Worm (Caenorhabditis elegans) whole organism, late embryonic: ENCODE measurements around the gene F45E4.6.
A peak's percentile ranks its signal among the peaks of the same experiment; 100 is the strongest.

Source experiments
- K02D7.2 ChIP-seq: sonication (generic microtip); optimal IDR thresholded peaks from 2 replicates; lab custom pipeline; 2017; ENCODE audit warnings: mild to moderate bottlenecking, missing genetic modification characterization, missing compliant biosample characterization
- K09A11.1 ChIP-seq: sonication (generic microtip); optimal IDR thresholded peaks from 2 replicates; lab custom pipeline; 2017; ENCODE audit warnings: antibody characterized with exemption, mild to moderate bottlenecking, missing genetic modification characterization, missing compliant biosample characterization; ENCODE audit not compliant: insufficient read depth
- T23F11.4 ChIP-seq: fragments of 200-800 bp; sonication (Bioruptor generic); optimal IDR thresholded peaks from 2 replicates; lab custom pipeline; 2018; ENCODE audit warnings: mild to moderate bottlenecking, missing genetic modification characterization, missing compliant biosample characterization
- ahr-1 ChIP-seq: sonication (generic microtip); optimal IDR thresholded peaks from 2 replicates; lab custom pipeline; 2016; ENCODE audit warnings: missing genetic modification characterization, missing compliant biosample characterization
- ceh-18 ChIP-seq: sonication (generic microtip); optimal IDR thresholded peaks from 2 replicates; lab custom pipeline; 2016; ENCODE audit warnings: missing genetic modification characterization, missing compliant biosample characterization
- ceh-19 ChIP-seq: fragments of 200-800 bp; sonication (Bioruptor generic); optimal IDR thresholded peaks from 2 replicates; lab custom pipeline; 2018; ENCODE audit warnings: mild to moderate bottlenecking, missing genetic modification characterization, missing compliant biosample characterization
- ceh-2 ChIP-seq: sonication (generic microtip); optimal IDR thresholded peaks from 2 replicates; lab custom pipeline; 2016; ENCODE audit warnings: missing genotype, missing genetic modification characterization, missing compliant biosample characterization
- ceh-22 ChIP-seq: sonication (generic microtip); optimal IDR thresholded peaks from 2 replicates; lab custom pipeline; 2017; ENCODE audit warnings: missing biosample characterization, missing genetic modification characterization
- ceh-24 ChIP-seq: sonication (generic microtip); optimal IDR thresholded peaks from 2 replicates; lab custom pipeline; 2016; ENCODE audit warnings: mild to moderate bottlenecking, missing genetic modification characterization, missing compliant biosample characterization
- ceh-30 ChIP-seq: fragments of 150-350 bp; optimal IDR thresholded peaks from 2 replicates; lab custom pipeline; 2014; ENCODE audit warnings: missing biosample characterization, missing genetic modification characterization
- ceh-31 ChIP-seq: sonication (generic microtip); optimal IDR thresholded peaks from 2 replicates; lab custom pipeline; 2016; ENCODE audit warnings: missing genetic modification characterization, missing compliant biosample characterization
- ceh-34 ChIP-seq: sonication (generic microtip); optimal IDR thresholded peaks from 2 replicates; lab custom pipeline; 2016; ENCODE audit warnings: mild to moderate bottlenecking, missing genetic modification characterization, missing compliant biosample characterization
- ceh-45 ChIP-seq: fragments of 200-800 bp; sonication (Bioruptor generic); IDR thresholded peaks from 2 replicates; pipeline ENCODE4 v1.3.6; 2022; ENCODE audit warnings: missing genetic modification reagents, missing genetic modification characterization, missing compliant biosample characterization
- ceh-48 ChIP-seq: sonication (generic microtip); optimal IDR thresholded peaks from 2 replicates; lab custom pipeline; 2016; ENCODE audit warnings: missing genetic modification characterization, inconsistent platforms, missing compliant biosample characterization
- ceh-9 ChIP-seq: sonication (generic microtip); optimal IDR thresholded peaks from 2 replicates; lab custom pipeline; 2016; ENCODE audit warnings: mild to moderate bottlenecking, missing genetic modification characterization, inconsistent platforms, missing compliant biosample characterization
- dve-1 ChIP-seq: sonication (generic microtip); optimal IDR thresholded peaks from 2 replicates; lab custom pipeline; 2017; ENCODE audit warnings: antibody characterized with exemption, mild to moderate bottlenecking, missing genetic modification characterization, missing compliant biosample characterization
- elt-2 ChIP-seq: sonication (generic microtip); optimal IDR thresholded peaks from 2 replicates; lab custom pipeline; 2016; ENCODE audit warnings: missing genetic modification reagents, missing genetic modification characterization, missing compliant biosample characterization
- ets-4 ChIP-seq: sonication (generic microtip); optimal IDR thresholded peaks from 2 replicates; lab custom pipeline; 2016; ENCODE audit warnings: missing genetic modification characterization, missing compliant biosample characterization
- eyg-1 ChIP-seq: sonication (generic microtip); optimal IDR thresholded peaks from 2 replicates; lab custom pipeline; 2016; ENCODE audit warnings: missing genotype, missing genetic modification characterization, missing compliant biosample characterization
- fkh-10 ChIP-seq: fragments of 150-350 bp; optimal IDR thresholded peaks from 2 replicates; lab custom pipeline; 2014; ENCODE audit warnings: missing biosample characterization, missing genetic modification reagents, missing genetic modification characterization
- hlh-13 ChIP-seq: fragments of 200-800 bp; sonication (Bioruptor generic); optimal IDR thresholded peaks from 2 replicates; lab custom pipeline; 2018; ENCODE audit warnings: mild to moderate bottlenecking, missing genetic modification characterization, missing compliant biosample characterization
- hlh-30 ChIP-seq: sonication (generic microtip); optimal IDR thresholded peaks from 2 replicates; lab custom pipeline; 2017; ENCODE audit warnings: antibody characterized with exemption, missing genetic modification characterization, missing compliant biosample characterization; ENCODE audit not compliant: insufficient read depth
- lin-11 ChIP-seq: fragments of 200-800 bp; sonication (Bioruptor generic); optimal IDR thresholded peaks from 2 replicates; lab custom pipeline; 2018; ENCODE audit warnings: mild to moderate bottlenecking, missing genetic modification characterization, missing compliant biosample characterization
- npax-4 ChIP-seq: sonication (generic microtip); optimal IDR thresholded peaks from 2 replicates; lab custom pipeline; 2016; ENCODE audit warnings: missing genetic modification characterization, missing compliant biosample characterization
- odd-2 ChIP-seq: sonication (generic microtip); optimal IDR thresholded peaks from 2 replicates; lab custom pipeline; 2017; ENCODE audit warnings: antibody characterized with exemption, mild to moderate bottlenecking, missing genetic modification characterization, missing compliant biosample characterization
- pat-9 ChIP-seq: fragments of 200-800 bp; sonication (Bioruptor generic); optimal IDR thresholded peaks from 2 replicates; lab custom pipeline; 2018; ENCODE audit warnings: mild to moderate bottlenecking, missing genetic modification characterization, moderate library complexity, missing compliant biosample characterization
- pax-1 ChIP-seq: fragments of 150-350 bp; optimal IDR thresholded peaks from 2 replicates; lab custom pipeline; 2014; ENCODE audit warnings: missing biosample characterization, missing genetic modification characterization
- pha-2 ChIP-seq: sonication (generic microtip); optimal IDR thresholded peaks from 2 replicates; lab custom pipeline; 2017; ENCODE audit warnings: mild to moderate bottlenecking, missing genetic modification characterization, missing compliant biosample characterization
- pros-1 ChIP-seq: fragments of 150-350 bp; optimal IDR thresholded peaks from 2 replicates; lab custom pipeline; 2014; ENCODE audit warnings: missing biosample characterization, missing genetic modification reagents, missing genetic modification characterization
- ref-2 ChIP-seq: sonication (generic microtip); optimal IDR thresholded peaks from 2 replicates; lab custom pipeline; 2016; ENCODE audit warnings: missing genetic modification characterization, missing compliant biosample characterization
- rnt-1 ChIP-seq: sonication (generic microtip); optimal IDR thresholded peaks from 2 replicates; lab custom pipeline; 2016; ENCODE audit warnings: missing genetic modification characterization, missing compliant biosample characterization
- sdc-2 ChIP-seq: sonication (generic microtip); optimal IDR thresholded peaks from 2 replicates; lab custom pipeline; 2016; ENCODE audit warnings: missing genotype, missing genetic modification characterization, missing compliant biosample characterization
- sox-2 ChIP-seq: fragments of 200-800 bp; sonication (Bioruptor generic); IDR thresholded peaks from 2 replicates; pipeline ENCODE4 v1.3.6; 2022; ENCODE audit warnings: missing genetic modification reagents, missing genetic modification characterization, missing compliant biosample characterization
- sox-4 ChIP-seq: sonication (generic microtip); optimal IDR thresholded peaks from 2 replicates; lab custom pipeline; 2017; ENCODE audit warnings: mild to moderate bottlenecking, missing genetic modification characterization, inconsistent platforms, missing compliant biosample characterization
- tbx-7 ChIP-seq: sonication (generic microtip); optimal IDR thresholded peaks from 2 replicates; lab custom pipeline; 2016; ENCODE audit warnings: missing genotype, missing genetic modification characterization, missing compliant biosample characterization
- ttx-3 ChIP-seq: sonication (generic microtip); optimal IDR thresholded peaks from 2 replicates; lab custom pipeline; 2016; ENCODE audit warnings: missing genetic modification reagents, missing genetic modification characterization, missing compliant biosample characterization
- unc-3 ChIP-seq, 2 experiments: fragments of 200-800 bp in 1 of 2; sonication (Bioruptor generic) in 1 of 2; sonication (generic microtip) in 1 of 2; conservative IDR thresholded peaks in 1 of 2; optimal IDR thresholded peaks in 1 of 2; 2 replicates each; pipeline versions ENCODE4 v1.3.6 to Lab custom; 2016 to 2022; ENCODE audit warnings: missing compliant biosample characterization in 2 of 2, missing genetic modification characterization in 2 of 2, missing genetic modification reagents in 1 of 2
- unc-42 ChIP-seq: sonication (generic microtip); optimal IDR thresholded peaks from 2 replicates; lab custom pipeline; 2016; ENCODE audit warnings: missing genotype, missing genetic modification characterization, missing compliant biosample characterization
- unc-55 ChIP-seq: sonication (generic microtip); optimal IDR thresholded peaks from 2 replicates; lab custom pipeline; 2017; ENCODE audit warnings: missing biosample characterization, missing genetic modification reagents, missing genetic modification characterization
- zip-5 ChIP-seq: sonication (generic microtip); optimal IDR thresholded peaks from 2 replicates; lab custom pipeline; 2016; ENCODE audit warnings: missing genetic modification characterization, missing compliant biosample characterization

Gene F45E4.6

DNA sequence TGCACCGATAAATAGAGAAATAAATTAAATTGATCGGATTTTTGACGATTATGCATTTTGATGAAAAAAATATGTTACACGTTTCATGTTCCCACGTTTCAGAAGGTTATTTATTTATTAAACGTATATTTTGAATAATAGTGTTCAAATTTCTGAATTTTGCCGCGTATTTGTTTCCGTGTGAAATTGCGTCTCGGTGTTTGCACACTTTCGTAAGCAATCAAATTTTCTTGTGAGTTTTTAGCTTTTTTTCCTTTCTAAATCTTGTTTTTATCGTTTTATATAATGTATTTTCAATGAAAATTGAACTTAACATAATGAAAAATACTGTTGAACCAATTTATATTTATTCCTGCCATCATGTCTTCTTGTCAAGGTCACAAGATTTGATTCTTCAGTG is at the start of gene F45E4.6:
F45E4.6 (minus strand) TSS at position 14 of the 400 bp plus-strand sequence.
- TF ChIP-seq ceh-48 (tag; lab: Kevin White, UChicago): no peak
- TF ChIP-seq T23F11.4 (GFP tag; lab: Kevin White, UChicago): no peak
- no peak for TF ChIP-seq elt-2
- peak; percentile 60 for TF ChIP-seq unc-42
- TF ChIP-seq eyg-1 (tag; lab: Kevin White, UChicago): no peak
- TF ChIP-seq sox-2 (GFP tag; lab: Robert Waterston, UW): no peak

DNA sequence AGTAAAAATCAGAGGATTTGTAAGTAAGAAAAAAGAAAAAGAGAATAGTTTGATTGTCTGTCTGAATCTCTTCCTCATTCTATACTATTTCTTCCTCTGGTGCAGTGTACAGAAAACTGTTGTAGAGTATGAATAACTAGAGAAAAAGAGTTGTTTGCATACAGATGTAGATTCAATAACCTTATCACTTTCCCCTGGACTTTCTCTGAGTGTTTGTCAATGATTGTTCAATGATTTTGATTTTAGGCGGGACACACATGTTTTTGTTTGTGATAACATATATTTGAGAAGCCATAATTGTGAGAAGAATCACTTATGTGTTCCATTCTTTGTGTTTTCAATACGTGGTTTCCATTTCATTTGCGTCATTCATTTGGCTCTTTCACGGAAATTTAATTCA is 46.8 kb upstream of the F45E4.6 start:
- TF ChIP-seq ceh-2 (tag; lab: Kevin White, UChicago) (no peak), elt-2 (peak; percentile 60)
- TF ChIP-seq, all 69 proteins: peak for 1

DNA sequence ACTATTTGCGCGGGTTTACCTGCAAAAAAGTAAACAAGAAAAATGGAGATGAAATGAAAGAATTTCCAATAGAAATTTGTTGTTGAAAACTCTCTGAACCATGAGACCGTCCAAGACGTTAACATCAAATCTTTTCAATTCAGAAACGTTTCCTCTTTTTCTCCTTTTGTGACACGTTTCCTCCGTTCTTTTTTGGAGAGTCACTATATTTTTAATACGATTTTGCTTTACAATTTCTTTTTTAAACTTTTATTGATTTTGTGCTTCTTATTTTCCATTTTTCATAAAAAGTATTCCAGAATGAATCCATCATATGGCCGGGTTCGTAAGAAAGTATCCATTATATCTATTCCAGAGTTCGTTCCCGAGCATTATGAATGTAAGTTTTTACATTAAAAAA is 42.5 kb upstream of the F45E4.6 start, which contains the start of gene itr-1:
itr-1 (plus strand) TSS at position 301 of the 400 bp plus-strand sequence.
- TF ChIP-seq dve-1 (tag; lab: Kevin White, UChicago): no peak
- TF ChIP-seq rnt-1 (tag; lab: Kevin White, UChicago): no peak
- TF ChIP-seq unc-3 (GFP tag; conservative IDR thresholded peaks at IDR 0.05; lab: Robert Waterston, UW): no peak
- no peak for TF ChIP-seq unc-3 (tag; optimal IDR thresholded peaks at IDR 0.05; lab: Kevin White, UChicago)
- TF ChIP-seq npax-4 (tag; lab: Kevin White, UChicago): no peak
- TF ChIP-seq pha-2 (tag; lab: Kevin White, UChicago): no peak
- no peak for TF ChIP-seq sox-4 (tag; lab: Kevin White, UChicago)
- TF ChIP-seq ceh-22 (tag; lab: Kevin White, UChicago): no peak
- no peak for TF ChIP-seq ceh-24 (tag; lab: Kevin White, UChicago)
- no peak for TF ChIP-seq ceh-30 (tag; lab: Kevin White, UChicago)
- no peak for TF ChIP-seq fkh-10 (GFP tag; lab: Kevin White, UChicago)
- TF ChIP-seq unc-55 (GFP tag; lab: Kevin White, UChicago): no peak
- TF ChIP-seq ceh-31: no peak
- TF ChIP-seq K02D7.2 (tag; lab: Kevin White, UChicago): no peak
- TF ChIP-seq ceh-9 (tag; lab: Kevin White, UChicago): no peak
- no peak for TF ChIP-seq pat-9 (tag; lab: Kevin White, UChicago)
- TF ChIP-seq K09A11.1 (tag; lab: Kevin White, UChicago): no peak
- TF ChIP-seq hlh-13: no peak
- TF ChIP-seq odd-2 (tag; lab: Kevin White, UChicago): no peak
- TF ChIP-seq hlh-30 (tag; lab: Kevin White, UChicago): no peak

DNA sequence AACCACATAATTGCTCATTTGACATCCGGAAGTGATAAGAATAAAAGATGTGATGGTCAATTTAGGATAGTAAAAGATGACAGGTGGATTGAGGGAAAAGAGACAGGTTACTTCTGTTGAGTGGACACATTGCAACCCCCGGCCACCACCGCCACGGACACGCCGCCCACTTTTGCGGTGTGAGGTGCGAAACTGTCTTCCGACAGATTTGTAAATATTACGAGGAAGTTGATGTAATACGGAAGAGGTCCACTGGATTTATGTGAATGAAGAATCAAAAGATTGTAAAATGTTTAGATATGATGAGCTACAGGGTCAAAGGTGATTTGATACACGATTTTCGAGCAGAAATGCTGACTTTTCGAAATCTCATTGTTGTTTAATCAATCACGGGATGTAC is 40.5 kb upstream of the F45E4.6 start, which contains the start of gene C08G9.2:
C08G9.2 (minus strand) TSS at position 101 of the 400 bp plus-strand sequence.
- TF ChIP-seq lin-11 (tag; lab: Kevin White, UChicago): no peak
- no peak for TF ChIP-seq ceh-45 (GFP tag; lab: Robert Waterston, UW)
- no peak for TF ChIP-seq npax-4 (tag; lab: Kevin White, UChicago)
- no peak for TF ChIP-seq ceh-18 (tag; lab: Kevin White, UChicago)
- TF ChIP-seq ref-2 (tag; lab: Kevin White, UChicago): no peak
- no peak for TF ChIP-seq tbx-7 (tag; lab: Kevin White, UChicago)
- no peak for TF ChIP-seq ceh-34 (tag; lab: Kevin White, UChicago)
- TF ChIP-seq ceh-31: no peak
- TF ChIP-seq ahr-1 (tag; lab: Kevin White, UChicago): no peak
- TF ChIP-seq ttx-3 (tag; lab: Kevin White, UChicago): no peak
- TF ChIP-seq zip-5 (tag; lab: Kevin White, UChicago): no peak
- no peak for TF ChIP-seq pros-1 (tag; lab: Kevin White, UChicago)
- no peak for TF ChIP-seq pax-1 (tag; lab: Kevin White, UChicago)
- no peak for TF ChIP-seq sdc-2 (tag; lab: Kevin White, UChicago)
- TF ChIP-seq sox-4 (tag; lab: Kevin White, UChicago): no peak
- no peak for TF ChIP-seq ceh-19 (GFP tag; lab: Kevin White, UChicago)
- TF ChIP-seq ets-4 (tag; lab: Kevin White, UChicago): no peak
